Fruit fly (Drosophila melanogaster) whole organism, embryonic: ENCODE data around the gene Gycbeta100B.

Experiments used
- ATbp ChIP-seq: fragments of 200-800 bp; sonication (Bioruptor generic); optimal IDR thresholded peaks from 2 replicates; lab custom pipeline; 2017; ENCODE audit warnings: missing biosample characterization, mild to moderate bottlenecking, missing genetic modification characterization, missing genetic modification reagents
- CG10462 ChIP-seq: fragments of 200-800 bp; sonication (Bioruptor generic); optimal IDR thresholded peaks from 2 replicates; lab custom pipeline; 2016; ENCODE audit warnings: missing biosample characterization, missing genetic modification characterization
- CG10543 ChIP-seq: fragments of 200-800 bp; sonication (Bioruptor generic); optimal IDR thresholded peaks from 3 replicates; lab custom pipeline; 2017; ENCODE audit warnings: missing biosample characterization, mild to moderate bottlenecking, missing genetic modification characterization, moderate library complexity
- CG10979 ChIP-seq: fragments of 200-800 bp; sonication (Bioruptor generic); optimal IDR thresholded peaks from 2 replicates; lab custom pipeline; 2018; ENCODE audit warnings: missing biosample characterization, mild to moderate bottlenecking, missing genetic modification characterization, moderate library complexity
- CG11398 ChIP-seq: fragments of 200-800 bp; sonication (Bioruptor generic); optimal IDR thresholded peaks from 2 replicates; lab custom pipeline; 2016; ENCODE audit warnings: missing biosample characterization, missing genetic modification characterization
- CG11560 ChIP-seq: fragments of 200-800 bp; sonication (Bioruptor generic); IDR thresholded peaks from 3 replicates; pipeline ENCODE4 v1.3.6; 2022; ENCODE audit warnings: missing biosample characterization, missing genetic modification characterization
- CG12104 ChIP-seq: fragments of 200-800 bp; sonication (Bioruptor generic); optimal IDR thresholded peaks from 3 replicates; lab custom pipeline; 2016; ENCODE audit warnings: missing biosample characterization, missing genetic modification characterization
- CG12659 ChIP-seq: fragments of 200-800 bp; sonication (Bioruptor generic); optimal IDR thresholded peaks from 3 replicates; lab custom pipeline; 2017; ENCODE audit warnings: mild to moderate bottlenecking, missing biosample characterization, missing genetic modification reagents, missing genetic modification characterization
- CG14860 ChIP-seq: fragments of 200-800 bp; sonication (Bioruptor generic); IDR thresholded peaks from 3 replicates; pipeline ENCODE4 v1.3.6; 2022; ENCODE audit warnings: missing biosample characterization, missing genetic modification characterization; ENCODE audit not compliant: partially characterized antibody
- CG16815 ChIP-seq: fragments of 200-800 bp; sonication (Bioruptor generic); optimal IDR thresholded peaks from 3 replicates; lab custom pipeline; 2017; ENCODE audit warnings: missing biosample characterization, mild to moderate bottlenecking, missing genetic modification characterization
- CG17802 ChIP-seq: fragments of 200-800 bp; sonication (Bioruptor generic); optimal IDR thresholded peaks from 2 replicates; lab custom pipeline; 2018; ENCODE audit warnings: missing biosample characterization, mild to moderate bottlenecking, missing genetic modification characterization, moderate library complexity
- CG17912 ChIP-seq: fragments of 200-800 bp; sonication (Bioruptor generic); optimal IDR thresholded peaks from 2 replicates; lab custom pipeline; 2018; ENCODE audit warnings: missing biosample characterization, mild to moderate bottlenecking, missing genetic modification characterization
- CG30403 ChIP-seq: fragments of 200-800 bp; sonication (Bioruptor generic); optimal IDR thresholded peaks from 3 replicates; lab custom pipeline; 2016; ENCODE audit warnings: missing biosample characterization, missing genetic modification characterization
- CG3163 ChIP-seq: fragments of 200-800 bp; sonication (Bioruptor generic); optimal IDR thresholded peaks from 3 replicates; lab custom pipeline; 2016; ENCODE audit warnings: missing biosample characterization, missing genetic modification characterization
- CG32532 ChIP-seq: fragments of 200-800 bp; sonication (Bioruptor generic); IDR thresholded peaks from 2 replicates; pipeline ENCODE4 v1.3.6; 2022; ENCODE audit warnings: missing biosample characterization, missing genetic modification characterization
- CG32767 ChIP-seq: fragments of 200-800 bp; sonication (Bioruptor generic); IDR thresholded peaks from 2 replicates; pipeline ENCODE4 v1.3.6; 2022; ENCODE audit warnings: missing biosample characterization, missing genetic modification characterization
- CG3281 ChIP-seq: fragments of 200-800 bp; sonication (Bioruptor generic); optimal IDR thresholded peaks from 3 replicates; lab custom pipeline; 2017; ENCODE audit warnings: missing biosample characterization, mild to moderate bottlenecking, missing genetic modification characterization
- CG33213 ChIP-seq: fragments of 200-800 bp; sonication (Bioruptor generic); optimal IDR thresholded peaks from 3 replicates; lab custom pipeline; 2016; ENCODE audit warnings: missing biosample characterization, missing genetic modification characterization
- CG34224 ChIP-seq: fragments of 200-800 bp; sonication (Bioruptor generic); IDR thresholded peaks from 3 replicates; pipeline ENCODE4 v1.3.6; 2022; ENCODE audit warnings: missing biosample characterization, missing genetic modification characterization; ENCODE audit not compliant: partially characterized antibody
- CG43689 ChIP-seq: fragments of 200-800 bp; sonication (Bioruptor generic); IDR thresholded peaks from 2 replicates; pipeline ENCODE4 v1.3.6; 2022; ENCODE audit warnings: missing biosample characterization, missing genetic modification characterization
- CG7786 ChIP-seq: fragments of 200-800 bp; sonication (Bioruptor generic); optimal IDR thresholded peaks from 2 replicates; lab custom pipeline; 2016; ENCODE audit warnings: missing biosample characterization, missing genetic modification characterization
- CG7928 ChIP-seq: fragments of 200-800 bp; sonication (Bioruptor generic); optimal IDR thresholded peaks from 2 replicates; lab custom pipeline; 2017; ENCODE audit warnings: missing biosample characterization, mild to moderate bottlenecking, missing genetic modification characterization
- CG7987 ChIP-seq: fragments of 200-800 bp; sonication (Bioruptor generic); optimal IDR thresholded peaks from 2 replicates; lab custom pipeline; 2018; ENCODE audit warnings: missing biosample characterization, mild to moderate bottlenecking, missing genetic modification characterization, moderate library complexity
- CG9932 ChIP-seq: fragments of 200-800 bp; sonication (Bioruptor generic); IDR thresholded peaks from 2 replicates; pipeline ENCODE4 v1.3.6; 2022; ENCODE audit warnings: missing biosample characterization, missing genetic modification characterization
- Deaf1 ChIP-seq: fragments of 200-800 bp; optimal IDR thresholded peaks from 3 replicates; lab custom pipeline; 2019; ENCODE audit warnings: missing biosample characterization, mild to moderate bottlenecking, missing genetic modification characterization, moderate library complexity
- Dll ChIP-seq: fragments of 200-800 bp; sonication (Bioruptor generic); IDR thresholded peaks from 4 replicates; pipeline ENCODE4 v1.3.6; 2022; ENCODE audit warnings: missing biosample characterization, missing genetic modification characterization; ENCODE audit not compliant: partially characterized antibody
- Hmr ChIP-seq: fragments of 200-800 bp; sonication (Bioruptor generic); optimal IDR thresholded peaks from 3 replicates; lab custom pipeline; 2017; ENCODE audit warnings: mild to moderate bottlenecking, missing biosample characterization, missing genetic modification reagents, missing genetic modification characterization
- NC2β ChIP-seq: fragments of 200-800 bp; sonication (Bioruptor generic); optimal IDR thresholded peaks from 2 replicates; lab custom pipeline; 2016; ENCODE audit warnings: missing biosample characterization, missing genetic modification characterization
- Optix ChIP-seq: fragments of 200-800 bp; sonication (Bioruptor generic); IDR thresholded peaks from 3 replicates; pipeline ENCODE4 v1.3.6; 2022; ENCODE audit warnings: missing biosample characterization, missing genetic modification characterization
- Side ChIP-seq: fragments of 200-800 bp; sonication (Bioruptor generic); optimal IDR thresholded peaks from 2 replicates; lab custom pipeline; 2016; ENCODE audit warnings: missing biosample characterization, missing genetic modification characterization
- TFAM ChIP-seq: fragments of 200-800 bp; sonication (Bioruptor generic); optimal IDR thresholded peaks from 2 replicates; lab custom pipeline; 2017; ENCODE audit warnings: missing biosample characterization, missing genetic modification characterization, inconsistent platforms
- bowl ChIP-seq: fragments of 200-800 bp; sonication (Bioruptor generic); IDR thresholded peaks from 2 replicates; pipeline ENCODE4 v1.3.6; 2022; ENCODE audit warnings: missing biosample characterization, missing genetic modification characterization
- chn ChIP-seq: fragments of 200-800 bp; sonication (Bioruptor generic); optimal IDR thresholded peaks from 2 replicates; lab custom pipeline; 2016; ENCODE audit warnings: missing biosample characterization, missing genetic modification characterization
- dimm ChIP-seq: fragments of 200-800 bp; sonication (Bioruptor generic); IDR thresholded peaks from 2 replicates; pipeline ENCODE4 v1.3.6; 2022; ENCODE audit warnings: missing biosample characterization, missing genetic modification characterization
- disco-r ChIP-seq: fragments of 200-800 bp; sonication (Bioruptor generic); optimal IDR thresholded peaks from 2 replicates; lab custom pipeline; 2016; ENCODE audit warnings: missing biosample characterization, missing genetic modification characterization
- esg ChIP-seq: fragments of 200-800 bp; sonication (Bioruptor generic); conservative IDR thresholded peaks from 2 replicates; pipeline ENCODE4 v1.3.6; 2022; ENCODE audit warnings: missing biosample characterization, missing genetic modification characterization
- fd3F ChIP-seq: fragments of 200-800 bp; sonication (Bioruptor generic); optimal IDR thresholded peaks from 2 replicates; lab custom pipeline; 2018; ENCODE audit warnings: missing biosample characterization, mild to moderate bottlenecking, missing genetic modification characterization, moderate library complexity
- fd96Cb ChIP-seq: fragments of 200-800 bp; sonication (Bioruptor generic); optimal IDR thresholded peaks from 2 replicates; lab custom pipeline; 2018; ENCODE audit warnings: missing biosample characterization, mild to moderate bottlenecking, missing genetic modification characterization, moderate library complexity
- gt ChIP-seq: fragments of 200-800 bp; sonication (Bioruptor generic); IDR thresholded peaks from 2 replicates; pipeline ENCODE4 v1.3.6; 2022; ENCODE audit warnings: missing biosample characterization, missing genetic modification characterization
- jing ChIP-seq: fragments of 200-800 bp; sonication (Bioruptor generic); optimal IDR thresholded peaks from 2 replicates; lab custom pipeline; 2018; ENCODE audit warnings: missing biosample characterization, mild to moderate bottlenecking, missing genetic modification characterization
- kay ChIP-seq: fragments of 200-800 bp; sonication (Bioruptor generic); optimal IDR thresholded peaks from 2 replicates; lab custom pipeline; 2016; ENCODE audit warnings: missing biosample characterization, missing genetic modification characterization
- mld ChIP-seq: fragments of 200-800 bp; sonication (Bioruptor generic); IDR thresholded peaks from 3 replicates; pipeline ENCODE4 v1.3.6; 2022; ENCODE audit warnings: missing biosample characterization, missing genetic modification characterization; ENCODE audit not compliant: partially characterized antibody
- pan ChIP-seq, 4 experiments: fragments of >200 bp in 3 of 4; fragments of 200-800 bp in 1 of 4; sonication (Bioruptor generic) in 1 of 4; optimal IDR thresholded peaks in 3 of 4; IDR thresholded peaks in 1 of 4; 2 replicates each; pipeline versions ENCODE4 v1.3.6 to Lab custom; 2017 to 2022; ENCODE audit warnings: missing biosample characterization in 2 of 4, missing genetic modification characterization in 2 of 4, mixed read lengths in 1 of 4
- scrt ChIP-seq: fragments of 200-800 bp; sonication (Bioruptor generic); optimal IDR thresholded peaks from 2 replicates; lab custom pipeline; 2018; ENCODE audit warnings: missing biosample characterization, mild to moderate bottlenecking, missing genetic modification characterization, moderate library complexity
- slou ChIP-seq: fragments of 200-800 bp; sonication (Bioruptor generic); optimal IDR thresholded peaks from 3 replicates; lab custom pipeline; 2016; ENCODE audit warnings: missing biosample characterization, missing genetic modification characterization
- sqz ChIP-seq: fragments of 200-800 bp; sonication (Bioruptor generic); optimal IDR thresholded peaks from 3 replicates; lab custom pipeline; 2018; ENCODE audit warnings: missing biosample characterization, mild to moderate bottlenecking, missing genetic modification characterization
- toy ChIP-seq: fragments of 200-800 bp; sonication (Bioruptor generic); IDR thresholded peaks from 2 replicates; pipeline ENCODE4 v1.3.6; 2022; ENCODE audit warnings: missing biosample characterization, missing genetic modification characterization
- trh ChIP-seq: fragments of 200-800 bp; sonication (Bioruptor generic); optimal IDR thresholded peaks from 2 replicates; lab custom pipeline; 2016; ENCODE audit warnings: missing biosample characterization, missing genetic modification characterization
- zf30C ChIP-seq: fragments of 200-800 bp; sonication (Bioruptor generic); optimal IDR thresholded peaks from 3 replicates; lab custom pipeline; 2018; ENCODE audit warnings: missing biosample characterization, mild to moderate bottlenecking, missing genetic modification characterization

The Gycbeta100B gene

dm6 chr3R:31222125-31222889, 88.1 kb downstream of the Gycbeta100B start (continued):
- peak; percentile 98 for TF ChIP-seq zf30C (GFP tag; lab: Kevin White, UChicago)
- no peak for TF ChIP-seq mld
- peak; percentile 87 for TF ChIP-seq CG12659 (GFP tag; lab: Kevin White, UChicago)
- peak; percentile 64 for TF ChIP-seq kay (GFP tag; lab: Kevin White, UChicago)
- TF ChIP-seq chn (GFP tag; lab: Kevin White, UChicago): peak; percentile 78
- no peak for TF ChIP-seq Dll
- TF ChIP-seq fd96Cb: peak; percentile 81
- TF ChIP-seq slou (GFP tag; lab: Kevin White, UChicago): peak; percentile 75
- peak; percentile 50 for TF ChIP-seq CG7928
- TF ChIP-seq sqz (GFP tag; lab: Kevin White, UChicago): peak; percentile 27
- TF ChIP-seq ATbp (GFP tag; lab: Kevin White, UChicago): peak; percentile 80
- TF ChIP-seq trh: peak; percentile 41
- no peak for TF ChIP-seq CG11560
- TF ChIP-seq CG34224 (GFP tag; lab: Robert Waterston, UW): no peak
- peak; percentile 73 for TF ChIP-seq disco-r (GFP tag; lab: Kevin White, UChicago)
- no peak for TF ChIP-seq esg (GFP tag; lab: Robert Waterston, UW)
- TF ChIP-seq CG14860 (GFP tag; lab: Robert Waterston, UW): no peak
- peak; percentile 79 for TF ChIP-seq NC2β
- TF ChIP-seq CG11398: peak; percentile 70
- peak; percentile 84 for TF ChIP-seq CG16815 (GFP tag; lab: Kevin White, UChicago)
- no peak for TF ChIP-seq CG43689
- no peak for TF ChIP-seq CG32532 (GFP tag; lab: Robert Waterston, UW)
- no peak for TF ChIP-seq CG17802 (tag; lab: Kevin White, UChicago)
- TF ChIP-seq CG33213: peak; percentile 77
- TF ChIP-seq pan (optimal IDR thresholded peaks at IDR 0.05; lab: Kevin White, UChicago): no peak
- TF ChIP-seq pan (GFP tag; optimal IDR thresholded peaks at IDR 0.05 in 1 of 2, IDR thresholded peaks at IDR 0.05 in 1 of 2): no peak
- TF ChIP-seq CG12104: peak; percentile 75
- TF ChIP-seq CG10979 (tag; lab: Kevin White, UChicago): peak; percentile 83
- TF ChIP-seq Side: peak; percentile 85
- TF ChIP-seq bowl: no peak
- peak; percentile 89 for TF ChIP-seq CG7786 (GFP tag; lab: Kevin White, UChicago)
- TF ChIP-seq Hmr (GFP tag; lab: Kevin White, UChicago): peak; percentile 95
- TF ChIP-seq dimm (GFP tag; lab: Robert Waterston, UW): no peak
- peak; percentile 47 for TF ChIP-seq Deaf1 (tag; lab: Kevin White, UChicago)
- TF ChIP-seq CG10543: peak; percentile 82
- TF ChIP-seq CG30403 (GFP tag; lab: Kevin White, UChicago): peak; percentile 91
- peak; percentile 71 for TF ChIP-seq scrt
- TF ChIP-seq gt (GFP tag; lab: Robert Waterston, UW): no peak
- TF ChIP-seq TFAM (GFP tag; lab: Kevin White, UChicago): peak; percentile 16
- no peak for TF ChIP-seq CG9932 (GFP tag; lab: Robert Waterston, UW)
- TF ChIP-seq CG7987: no peak
- no peak for TF ChIP-seq jing (GFP tag; lab: Kevin White, UChicago)
- no peak for TF ChIP-seq toy
- no peak for TF ChIP-seq Optix
- TF ChIP-seq CG3163 (GFP tag; lab: Kevin White, UChicago): peak; percentile 79
- peak; percentile 58 for TF ChIP-seq CG10462
- TF ChIP-seq CG3281 (GFP tag; lab: Kevin White, UChicago): peak; percentile 86
- peak; percentile 64 for TF ChIP-seq fd3F (GFP tag; lab: Kevin White, UChicago)
- TF ChIP-seq CG32767 (GFP tag; lab: Robert Waterston, UW): no peak
- TF ChIP-seq CG17912: peak; percentile 60
